Worm (Caenorhabditis elegans): ENCODE results near the gene F20H11.1.

The F20H11.1 gene

DNA sequence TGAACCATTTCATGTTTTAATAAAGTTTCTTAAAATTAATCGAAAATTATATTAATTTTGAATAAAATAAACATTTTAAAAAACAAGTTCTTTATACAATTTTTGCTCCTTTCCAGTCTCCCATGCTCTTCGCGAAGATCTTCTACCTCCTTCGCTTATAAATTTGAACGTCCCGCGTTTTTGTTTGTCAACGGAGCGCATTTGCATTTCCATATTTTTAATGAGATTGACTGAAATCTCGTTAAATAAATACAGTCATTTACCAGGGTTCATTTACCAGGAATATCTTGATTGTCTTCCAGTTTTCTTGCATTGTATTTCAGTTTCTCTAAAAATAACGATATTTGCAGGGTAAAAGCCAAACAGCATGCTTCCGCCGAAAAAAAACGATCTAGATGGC is 23.1 kb upstream of the F20H11.1 start, which contains the start of gene cmtr-2:
TSS of gene cmtr-2 (plus strand) at position 351 of the 400 bp plus-strand sequence.
- TF ChIP-seq C34F6.9 (tag; optimal IDR thresholded peaks at IDR 0.05) (peak; percentile 68), nhr-11 (tag; optimal IDR thresholded peaks at IDR 0.05) (no peak), snpc-4 (tag; optimal IDR thresholded peaks at IDR 0.05) (no peak), zag-1 (tag; optimal IDR thresholded peaks at IDR 0.05) (no peak), unc-39 (tag; optimal IDR thresholded peaks at IDR 0.05) (no peak), elt-1 (tag; optimal IDR thresholded peaks at IDR 0.05) (no peak), nhr-23 (tag; optimal IDR thresholded peaks at IDR 0.05) (no peak), mab-5 (tag; optimal IDR thresholded peaks at IDR 0.05) (peak; percentile 13), lin-13 (GFP tag; optimal IDR thresholded peaks at IDR 0.05) (peak; percentile 38), R02D3.7 (tag; optimal IDR thresholded peaks at IDR 0.05) (no peak), mbf-1 (tag; optimal IDR thresholded peaks at IDR 0.05) (no peak), mdl-1 (tag; optimal IDR thresholded peaks at IDR 0.05) (no peak), F13H6.1 (tag; optimal IDR thresholded peaks at IDR 0.05) (no peak), lin-39 (tag; optimal IDR thresholded peaks at IDR 0.05) (no peak), dmd-4 (tag; optimal IDR thresholded peaks at IDR 0.05) (no peak), unc-55 (GFP tag; optimal IDR thresholded peaks at IDR 0.05) (peak; percentile 81), ztf-4 (tag; optimal IDR thresholded peaks at IDR 0.05) (no peak), ama-1 (optimal IDR thresholded peaks at IDR 0.05) (no peak), Y55F3AM.14 (GFP tag; optimal IDR thresholded peaks at IDR 0.05) (no peak), ZK546.5 (tag; optimal IDR thresholded peaks at IDR 0.05) (no peak), nhr-10 (tag; optimal IDR thresholded peaks at IDR 0.05) (no peak), elt-3 (tag; optimal IDR thresholded peaks at IDR 0.05) (no peak), sma-3 (GFP tag; optimal IDR thresholded peaks at IDR 0.05) (no peak), nhr-129 (tag; optimal IDR thresholded peaks at IDR 0.05) (peak; percentile 26), skn-1 (tag; optimal IDR thresholded peaks at IDR 0.05) (no peak), nhr-21 (tag; optimal IDR thresholded peaks at IDR 0.05) (peak; percentile 7), alr-1 (tag; optimal IDR thresholded peaks at IDR 0.05) (no peak), sem-4 (tag; optimal IDR thresholded peaks at IDR 0.05) (no peak), lin-11 (tag; optimal IDR thresholded peaks at IDR 0.05) (no peak), ztf-11 (tag; optimal IDR thresholded peaks at IDR 0.05) (no peak), gmeb-1 (tag; optimal IDR thresholded peaks at IDR 0.05) (peak; percentile 96), nhr-6 (tag; optimal IDR thresholded peaks at IDR 0.05) (no peak), nhr-77 (tag; optimal IDR thresholded peaks at IDR 0.05) (no peak), unc-62 (GFP tag; optimal IDR thresholded peaks at IDR 0.05) (no peak), aly-2 (tag; optimal IDR thresholded peaks at IDR 0.05) (no peak), ztf-1 (GFP tag; conservative IDR thresholded peaks at IDR 0.05) (no peak), nhr-237 (tag; optimal IDR thresholded peaks at IDR 0.05) (no peak), lsy-2 (tag; optimal IDR thresholded peaks at IDR 0.05) (peak; percentile 23 to 77), sma-9 (GFP tag; optimal IDR thresholded peaks at IDR 0.05) (peak; percentile 28), sma-9 (tag; optimal IDR thresholded peaks at IDR 0.05) (no peak), nhr-12 (tag; optimal IDR thresholded peaks at IDR 0.05) (no peak), fos-1 (tag; optimal IDR thresholded peaks at IDR 0.05) (peak; percentile 27), peb-1 (tag; optimal IDR thresholded peaks at IDR 0.05) (no peak), ceh-82 (tag; optimal IDR thresholded peaks at IDR 0.05) (no peak), nhr-25 (tag; optimal IDR thresholded peaks at IDR 0.05) (no peak), egl-27 (tag; optimal IDR thresholded peaks at IDR 0.05) (no peak), crh-2 (tag; optimal IDR thresholded peaks at IDR 0.05) (peak; percentile 51), blmp-1 (tag; optimal IDR thresholded peaks at IDR 0.05; ENCODE audit: insufficient read depth) (no peak), ceh-16 (tag; optimal IDR thresholded peaks at IDR 0.05) (no peak)
